Worm (Caenorhabditis elegans): ENCODE data around the gene srx-114.

ce11 chrII:5408924-5409323 is 24.0 kb downstream of the srx-114 start, which contains the start of the genes EEED8.12 and EEED8.4:
- no peak for TF ChIP-seq elt-3 (tag; optimal IDR thresholded peaks at IDR 0.05)
- TF ChIP-seq ztf-4 (tag; optimal IDR thresholded peaks at IDR 0.05) = no peak

Measured in whole organism, L2 larva.